Fruit fly (Drosophila melanogaster) whole organism, embryonic: Measurements from ENCODE around the gene CG13653.

Source experiments
- Aef1 ChIP-seq: fragments of 200-800 bp; sonication (Bioruptor generic); IDR thresholded peaks from 3 replicates; pipeline ENCODE4 v1.3.6; 2022; ENCODE audit warnings: missing biosample characterization, missing genetic modification characterization
- BtbVII ChIP-seq: fragments of 200-800 bp; sonication (Bioruptor generic); optimal IDR thresholded peaks from 3 replicates; lab custom pipeline; 2017; ENCODE audit warnings: missing biosample characterization, mild to moderate bottlenecking, missing genetic modification characterization
- CG10366 ChIP-seq: fragments of 200-800 bp; sonication (Bioruptor generic); IDR thresholded peaks from 2 replicates; pipeline ENCODE4 v1.3.6; 2022; ENCODE audit warnings: missing biosample characterization, missing genetic modification characterization
- CG10565 ChIP-seq: fragments of 200-800 bp; sonication (Bioruptor generic); optimal IDR thresholded peaks from 3 replicates; lab custom pipeline; 2016; ENCODE audit warnings: missing biosample characterization, mild to moderate bottlenecking, missing genetic modification characterization
- CG11247 ChIP-seq: fragments of 200-800 bp; sonication (Bioruptor generic); IDR thresholded peaks from 2 replicates; pipeline ENCODE4 v1.3.6; 2022; ENCODE audit warnings: missing biosample characterization, missing genetic modification characterization
- CG11695 ChIP-seq: fragments of 200-800 bp; sonication (Bioruptor generic); IDR thresholded peaks from 3 replicates; pipeline ENCODE4 v1.3.6; 2022; ENCODE audit warnings: missing biosample characterization, missing genetic modification characterization
- CG1233 ChIP-seq: fragments of 200-800 bp; sonication (Bioruptor generic); optimal IDR thresholded peaks from 4 replicates; lab custom pipeline; 2018; ENCODE audit warnings: missing biosample characterization, mild to moderate bottlenecking, missing genetic modification characterization
- CG12659 ChIP-seq: fragments of 200-800 bp; sonication (Bioruptor generic); optimal IDR thresholded peaks from 3 replicates; lab custom pipeline; 2017; ENCODE audit warnings: mild to moderate bottlenecking, missing biosample characterization, missing genetic modification reagents, missing genetic modification characterization
- CG12769 ChIP-seq: fragments of 200-800 bp; sonication (Bioruptor generic); optimal IDR thresholded peaks from 2 replicates; lab custom pipeline; 2019; ENCODE audit warnings: missing biosample characterization, mild to moderate bottlenecking, missing genetic modification characterization, moderate library complexity
- CG13775 ChIP-seq: fragments of 200-800 bp; sonication (Bioruptor generic); optimal IDR thresholded peaks from 3 replicates; lab custom pipeline; 2017; ENCODE audit warnings: missing biosample characterization, mild to moderate bottlenecking, missing genetic modification characterization
- CG14441 ChIP-seq: fragments of 200-800 bp; sonication (Bioruptor generic); IDR thresholded peaks from 2 replicates; pipeline ENCODE4 v1.3.6; 2022; ENCODE audit warnings: missing biosample characterization, missing genetic modification characterization
- CG15696 ChIP-seq: fragments of 200-800 bp; sonication (Bioruptor generic); optimal IDR thresholded peaks from 2 replicates; lab custom pipeline; 2019; ENCODE audit warnings: missing biosample characterization, mild to moderate bottlenecking, missing genetic modification characterization, moderate library complexity
- CG16813 ChIP-seq: fragments of 200-800 bp; sonication (Bioruptor generic); IDR thresholded peaks from 3 replicates; pipeline ENCODE4 v1.3.6; 2022; ENCODE audit warnings: missing biosample characterization, missing genetic modification characterization; ENCODE audit not compliant: partially characterized antibody
- CG17361 ChIP-seq: fragments of 200-800 bp; sonication (Bioruptor generic); IDR thresholded peaks from 3 replicates; pipeline ENCODE4 v1.3.6; 2022; ENCODE audit warnings: missing biosample characterization, missing genetic modification characterization
- CG2129 ChIP-seq: fragments of 200-800 bp; sonication (Bioruptor generic); IDR thresholded peaks from 2 replicates; pipeline ENCODE4 v1.3.6; 2022; ENCODE audit warnings: missing biosample characterization, missing genetic modification characterization; ENCODE audit not compliant: partially characterized antibody
- CG32767 ChIP-seq: fragments of 200-800 bp; sonication (Bioruptor generic); IDR thresholded peaks from 2 replicates; pipeline ENCODE4 v1.3.6; 2022; ENCODE audit warnings: missing biosample characterization, missing genetic modification characterization
- CG3281 ChIP-seq: fragments of 200-800 bp; sonication (Bioruptor generic); optimal IDR thresholded peaks from 3 replicates; lab custom pipeline; 2017; ENCODE audit warnings: missing biosample characterization, mild to moderate bottlenecking, missing genetic modification characterization
- CG34224 ChIP-seq: fragments of 200-800 bp; sonication (Bioruptor generic); IDR thresholded peaks from 3 replicates; pipeline ENCODE4 v1.3.6; 2022; ENCODE audit warnings: missing biosample characterization, missing genetic modification characterization; ENCODE audit not compliant: partially characterized antibody
- CG4820 ChIP-seq: fragments of 200-800 bp; sonication (Bioruptor generic); optimal IDR thresholded peaks from 3 replicates; lab custom pipeline; 2016; ENCODE audit warnings: missing biosample characterization, missing genetic modification characterization
- CG7357 ChIP-seq: fragments of 200-800 bp; sonication (Bioruptor generic); IDR thresholded peaks from 3 replicates; pipeline ENCODE4 v1.3.6; 2022; ENCODE audit warnings: missing biosample characterization, missing genetic modification characterization
- Dll ChIP-seq: fragments of 200-800 bp; sonication (Bioruptor generic); IDR thresholded peaks from 4 replicates; pipeline ENCODE4 v1.3.6; 2022; ENCODE audit warnings: missing biosample characterization, missing genetic modification characterization; ENCODE audit not compliant: partially characterized antibody
- H2.0 ChIP-seq: fragments of 200-800 bp; sonication (Bioruptor generic); IDR thresholded peaks from 2 replicates; pipeline ENCODE4 v1.3.6; 2022; ENCODE audit warnings: missing biosample characterization, missing genetic modification characterization
- HLH3B ChIP-seq: fragments of 200-800 bp; sonication (Bioruptor generic); IDR thresholded peaks from 2 replicates; pipeline ENCODE4 v1.3.6; 2022; ENCODE audit warnings: missing biosample characterization, missing genetic modification characterization
- HLH54F ChIP-seq: fragments of 200-800 bp; sonication (Bioruptor generic); optimal IDR thresholded peaks from 3 replicates; lab custom pipeline; 2016; ENCODE audit warnings: missing biosample characterization, missing genetic modification characterization
- HLHmδ ChIP-seq: fragments of 200-800 bp; sonication (Bioruptor generic); optimal IDR thresholded peaks from 2 replicates; lab custom pipeline; 2018; ENCODE audit warnings: missing biosample characterization, mild to moderate bottlenecking, missing genetic modification characterization, moderate library complexity
- Max ChIP-seq: fragments of 200-800 bp; sonication (Bioruptor generic); optimal IDR thresholded peaks from 2 replicates; lab custom pipeline; 2016; ENCODE audit warnings: missing biosample characterization, mild to moderate bottlenecking, missing genetic modification characterization
- Myb ChIP-seq: fragments of 200-800 bp; sonication (Bioruptor generic); optimal IDR thresholded peaks from 2 replicates; lab custom pipeline; 2016; ENCODE audit warnings: missing biosample characterization, missing genetic modification characterization
- NC2β ChIP-seq: fragments of 200-800 bp; sonication (Bioruptor generic); optimal IDR thresholded peaks from 2 replicates; lab custom pipeline; 2016; ENCODE audit warnings: missing biosample characterization, missing genetic modification characterization
- Opbp ChIP-seq: fragments of 200-800 bp; sonication (Bioruptor generic); IDR thresholded peaks from 3 replicates; pipeline ENCODE4 v1.3.6; 2022; ENCODE audit warnings: missing biosample characterization, missing genetic modification characterization; ENCODE audit not compliant: partially characterized antibody
- Usf ChIP-seq: fragments of 200-800 bp; sonication (Bioruptor generic); optimal IDR thresholded peaks from 2 replicates; lab custom pipeline; 2017; ENCODE audit warnings: missing genotype, missing biosample characterization, missing genetic modification characterization
- bab2 ChIP-seq: fragments of 200-800 bp; sonication (Bioruptor generic); optimal IDR thresholded peaks from 2 replicates; lab custom pipeline; 2016; ENCODE audit warnings: missing biosample characterization, missing genetic modification characterization
- bbx ChIP-seq: fragments of 200-800 bp; sonication (Bioruptor generic); IDR thresholded peaks from 2 replicates; pipeline ENCODE4 v1.3.6; 2022; ENCODE audit warnings: missing biosample characterization, missing genetic modification characterization; ENCODE audit not compliant: partially characterized antibody
- br ChIP-seq: fragments of >200 bp; optimal IDR thresholded peaks from 2 replicates; lab custom pipeline; 2017
- chinmo ChIP-seq: fragments of 200-800 bp; sonication (Bioruptor generic); IDR thresholded peaks from 4 replicates; pipeline ENCODE4 v1.3.6; 2022; ENCODE audit warnings: missing biosample characterization, missing genetic modification characterization; ENCODE audit not compliant: partially characterized antibody
- crol ChIP-seq: fragments of 200-800 bp; sonication (Bioruptor generic); IDR thresholded peaks from 2 replicates; pipeline ENCODE4 v1.3.6; 2022; ENCODE audit warnings: missing biosample characterization, missing genetic modification characterization
- crp ChIP-seq, 2 experiments: fragments of 200-800 bp; sonication (Bioruptor generic); optimal IDR thresholded peaks; 2 replicates in 1 of 2; 3 replicates in 1 of 2; lab custom pipeline; 2017; ENCODE audit warnings: missing biosample characterization in 2 of 2, missing genetic modification characterization in 2 of 2, mild to moderate bottlenecking in 1 of 2, moderate library complexity in 1 of 2
- dpn ChIP-seq, 2 experiments: fragments of 200-800 bp; sonication (Bioruptor generic); optimal IDR thresholded peaks; 3 replicates each; lab custom pipeline; 2016; ENCODE audit warnings: missing biosample characterization in 2 of 2, missing genetic modification characterization in 2 of 2
- eyg ChIP-seq: fragments of 200-800 bp; sonication (Bioruptor generic); optimal IDR thresholded peaks from 3 replicates; lab custom pipeline; 2016; ENCODE audit warnings: missing biosample characterization, missing genetic modification characterization
- gem ChIP-seq: fragments of 200-800 bp; sonication (Bioruptor generic); optimal IDR thresholded peaks from 2 replicates; lab custom pipeline; 2019; ENCODE audit warnings: missing biosample characterization, mild to moderate bottlenecking, missing genetic modification characterization, moderate library complexity
- gro ChIP-seq: fragments of 200-800 bp; sonication (Bioruptor generic); optimal IDR thresholded peaks from 2 replicates; lab custom pipeline; 2016; ENCODE audit warnings: missing biosample characterization, missing genetic modification characterization
- klu ChIP-seq: fragments of 200-800 bp; sonication (Bioruptor generic); IDR thresholded peaks from 2 replicates; pipeline ENCODE4 v1.3.6; 2022; ENCODE audit warnings: missing biosample characterization, missing genetic modification characterization
- mld ChIP-seq: fragments of 200-800 bp; sonication (Bioruptor generic); IDR thresholded peaks from 3 replicates; pipeline ENCODE4 v1.3.6; 2022; ENCODE audit warnings: missing biosample characterization, missing genetic modification characterization; ENCODE audit not compliant: partially characterized antibody
- odd ChIP-seq: fragments of 200-800 bp; sonication (Bioruptor generic); optimal IDR thresholded peaks from 2 replicates; lab custom pipeline; 2017; ENCODE audit warnings: missing biosample characterization, mild to moderate bottlenecking, missing genetic modification characterization
- pan ChIP-seq, 4 experiments: fragments of >200 bp in 3 of 4; fragments of 200-800 bp in 1 of 4; sonication (Bioruptor generic) in 1 of 4; optimal IDR thresholded peaks in 3 of 4; IDR thresholded peaks in 1 of 4; 2 replicates each; pipeline versions ENCODE4 v1.3.6 to Lab custom; 2017 to 2022; ENCODE audit warnings: missing biosample characterization in 2 of 4, missing genetic modification characterization in 2 of 4, mixed read lengths in 1 of 4
- pros ChIP-seq: fragments of 200-800 bp; sonication (Bioruptor generic); optimal IDR thresholded peaks from 3 replicates; lab custom pipeline; 2019; ENCODE audit warnings: missing biosample characterization, mild to moderate bottlenecking, missing genetic modification characterization, moderate library complexity
- ro ChIP-seq: fragments of 200-800 bp; sonication (Bioruptor generic); IDR thresholded peaks from 2 replicates; pipeline ENCODE4 v1.3.6; 2022; ENCODE audit warnings: missing biosample characterization, missing genetic modification characterization
- slou ChIP-seq: fragments of 200-800 bp; sonication (Bioruptor generic); optimal IDR thresholded peaks from 3 replicates; lab custom pipeline; 2016; ENCODE audit warnings: missing biosample characterization, missing genetic modification characterization
- wor ChIP-seq: fragments of 200-800 bp; sonication (Bioruptor generic); IDR thresholded peaks from 2 replicates; pipeline ENCODE4 v1.3.6; 2022; ENCODE audit warnings: missing biosample characterization, missing genetic modification characterization

CG13653 gene

DNA sequence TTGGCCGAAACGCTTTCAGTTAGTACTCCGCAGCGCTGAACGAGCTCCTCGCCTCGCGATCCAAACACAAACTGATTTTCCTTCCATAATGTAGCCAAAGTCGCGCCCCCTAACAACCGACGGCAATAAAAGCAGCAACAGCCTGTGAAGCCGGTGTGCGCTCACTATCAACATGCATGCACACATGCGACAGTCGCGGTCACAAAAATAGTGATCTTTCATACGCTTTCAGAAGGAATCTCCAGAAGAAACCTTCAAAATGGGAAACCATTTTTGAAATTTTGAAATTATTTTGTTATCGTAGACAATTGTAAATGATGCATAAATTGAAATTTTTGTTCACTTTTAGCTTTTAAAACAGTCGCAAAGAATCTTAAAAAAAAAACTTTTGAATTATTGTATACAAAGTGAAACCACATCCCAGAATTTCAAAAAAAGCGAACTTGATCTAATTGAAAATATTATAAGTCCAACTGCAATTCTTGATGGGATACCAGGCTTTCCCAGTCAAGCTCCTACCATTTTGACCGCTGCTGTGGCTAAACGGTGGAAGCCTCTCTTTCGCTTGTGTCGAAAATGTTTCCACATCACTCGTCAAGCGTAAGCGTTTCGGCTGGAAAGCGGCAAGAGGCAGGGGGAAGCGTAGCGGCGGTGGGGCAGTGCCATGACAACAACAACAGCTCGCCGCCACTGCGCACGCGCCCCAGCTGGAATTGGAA is 37.1 kb downstream of the CG13653 start, which contains the start of gene Cad96Cb (continued):
- TF ChIP-seq pan (optimal IDR thresholded peaks at IDR 0.05; lab: Kevin White, UChicago) = no peak
- peak in 1 of 2 experiments; percentile 66 for TF ChIP-seq pan (GFP tag; optimal IDR thresholded peaks at IDR 0.05 in 1 of 2, IDR thresholded peaks at IDR 0.05 in 1 of 2)
- peak; percentile 77 for TF ChIP-seq CG32767 (GFP tag; lab: Robert Waterston, UW)
- TF ChIP-seq CG1233 = peak; percentile 85
- TF ChIP-seq wor (GFP tag; lab: Robert Waterston, UW) = peak; percentile 66
- TF ChIP-seq BtbVII (GFP tag; lab: Kevin White, UChicago) = peak; percentile 63
- 0 out of 3 replicates have a peak, but pooled peaks have one; percentile 50 for TF ChIP-seq CG7357 (GFP tag; lab: Robert Waterston, UW)
- TF ChIP-seq eyg (GFP tag; lab: Kevin White, UChicago) = peak; percentile 75
- TF ChIP-seq odd (GFP tag; lab: Kevin White, UChicago) = peak; percentile 90
- peak in 1 of 2 experiments; percentile 43 for TF ChIP-seq crp (GFP tag; optimal IDR thresholded peaks at IDR 0.05; lab: Kevin White, UChicago)
- peak; percentile 90 for TF ChIP-seq gem (tag; lab: Kevin White, UChicago)
- TF ChIP-seq mld (GFP tag; lab: Robert Waterston, UW) = no peak
- peak; percentile 73 for TF ChIP-seq NC2β (GFP tag; lab: Kevin White, UChicago)
- TF ChIP-seq CG3281 (GFP tag; lab: Kevin White, UChicago) = no peak
- no peak for TF ChIP-seq pros (GFP tag; lab: Kevin White, UChicago)
- TF ChIP-seq Dll = 0 out of 4 replicates have a peak, but pooled peaks have one; percentile 21
- TF ChIP-seq CG34224 (GFP tag; lab: Robert Waterston, UW) = no peak
- TF ChIP-seq Max (GFP tag; lab: Kevin White, UChicago) = peak; percentile 78
- peak; percentile 56 for TF ChIP-seq Usf (GFP tag; lab: Kevin White, UChicago)
- no peak for TF ChIP-seq bbx
- no peak for TF ChIP-seq ro (GFP tag; lab: Robert Waterston, UW)
- TF ChIP-seq dpn (GFP tag; optimal IDR thresholded peaks at IDR 0.05; lab: Kevin White, UChicago) = peak; percentile 66 to 80
- peak; percentile 76 for TF ChIP-seq CG15696 (tag; lab: Kevin White, UChicago)
- TF ChIP-seq CG4820 (GFP tag; lab: Kevin White, UChicago) = peak; percentile 89
- peak; percentile 75 for TF ChIP-seq crol (GFP tag; lab: Robert Waterston, UW)
- no peak for TF ChIP-seq CG2129 (GFP tag; lab: Robert Waterston, UW)
- no peak for TF ChIP-seq CG16813
- no peak for TF ChIP-seq chinmo (GFP tag; lab: Robert Waterston, UW)
- no peak for TF ChIP-seq HLHmδ (GFP tag; lab: Kevin White, UChicago)
- peak; percentile 10; the same call in 1 of the 2 replicates for TF ChIP-seq klu (GFP tag; lab: Robert Waterston, UW)
- TF ChIP-seq H2.0 (GFP tag; lab: Robert Waterston, UW) = peak; percentile 38; the same call in 1 of the 2 replicates
- peak; percentile 28 for TF ChIP-seq CG10565
- TF ChIP-seq CG10366 (GFP tag; lab: Robert Waterston, UW) = peak; percentile 30; the same call in 1 of the 2 replicates
- TF ChIP-seq Myb (GFP tag; lab: Kevin White, UChicago) = peak; percentile 54
- peak; percentile 35 for TF ChIP-seq slou (GFP tag; lab: Kevin White, UChicago)
- no peak for TF ChIP-seq Opbp (GFP tag; lab: Robert Waterston, UW)
- no peak for TF ChIP-seq gro (GFP tag; lab: Kevin White, UChicago)
- peak; percentile 59 for TF ChIP-seq HLH3B (GFP tag; lab: Robert Waterston, UW)
- 0 out of 2 replicates have a peak, but pooled peaks have one; percentile 11 for TF ChIP-seq CG14441 (GFP tag; lab: Robert Waterston, UW)
- TF ChIP-seq CG13775 (GFP tag; lab: Kevin White, UChicago) = peak; percentile 84
- TF ChIP-seq HLH54F (GFP tag; lab: Kevin White, UChicago) = peak; percentile 61
- no peak for TF ChIP-seq CG12769 (tag; lab: Kevin White, UChicago)
- peak; percentile 45; the same call in 1 of the 3 replicates for TF ChIP-seq Aef1
- TF ChIP-seq br (lab: Kevin White, UChicago) = no peak
- TF ChIP-seq CG11695 = peak; percentile 79
- peak; percentile 80 for TF ChIP-seq bab2
- peak; percentile 30; the same call in 1 of the 2 replicates for TF ChIP-seq CG11247
- peak; percentile 87 for TF ChIP-seq CG12659
- peak; percentile 97 for TF ChIP-seq CG17361 (GFP tag; lab: Robert Waterston, UW)
